Worm (Caenorhabditis elegans): ENCODE data around the gene sars-2.
A peak's percentile ranks its signal among the peaks of the same experiment; 100 is the strongest.

sars-2 gene

ce11 chrIV:4406054-4406539 lies 48.7 kb downstream of the sars-2 start:
- peak; percentile 91 for TF ChIP-seq lin-39 (tag; optimal IDR thresholded peaks at IDR 0.05)
- TF ChIP-seq nfya-1 (tag; optimal IDR thresholded peaks at IDR 0.05; ENCODE audit: insufficient read depth): peak; percentile 75
- peak; percentile 40 for TF ChIP-seq egl-27 (tag; optimal IDR thresholded peaks at IDR 0.05)
- no peak for TF ChIP-seq zag-1 (tag; optimal IDR thresholded peaks at IDR 0.05)
- no peak for TF ChIP-seq elt-3 (tag; optimal IDR thresholded peaks at IDR 0.05)
- peak; percentile 30 for TF ChIP-seq unc-62 (GFP tag; optimal IDR thresholded peaks at IDR 0.05)
- peak; percentile 68 for TF ChIP-seq pqm-1 (tag; optimal IDR thresholded peaks at IDR 0.05)
- peak; percentile 78 for TF ChIP-seq snpc-4 (tag; optimal IDR thresholded peaks at IDR 0.05)
- TF ChIP-seq lin-15B (tag; optimal IDR thresholded peaks at IDR 0.05): peak; percentile 75
- no peak for TF ChIP-seq tbx-2 (tag; optimal IDR thresholded peaks at IDR 0.05)
- TF ChIP-seq elt-1 (tag; optimal IDR thresholded peaks at IDR 0.05): no peak
- peak; percentile 36 for TF ChIP-seq ama-1 (optimal IDR thresholded peaks at IDR 0.05)
- peak; percentile 34 for TF ChIP-seq nhr-25 (tag; optimal IDR thresholded peaks at IDR 0.05)
- peak; percentile 47 for TF ChIP-seq nhr-11 (tag; optimal IDR thresholded peaks at IDR 0.05)
- no peak for TF ChIP-seq eor-1 (tag; optimal IDR thresholded peaks at IDR 0.05)
- no peak for TF ChIP-seq ceh-28 (tag; optimal IDR thresholded peaks at IDR 0.05)
- TF ChIP-seq hmg-11 (tag; optimal IDR thresholded peaks at IDR 0.05): peak; percentile 8
- TF ChIP-seq skn-1 (tag; optimal IDR thresholded peaks at IDR 0.05): peak; percentile 16
- TF ChIP-seq egl-5 (tag; optimal IDR thresholded peaks at IDR 0.05): peak; percentile 38
- TF ChIP-seq elt-2 (tag; optimal IDR thresholded peaks at IDR 0.05): peak; percentile 78
- peak; percentile 76 for TF ChIP-seq pha-4 (tag; optimal IDR thresholded peaks at IDR 0.05)
- peak; percentile 24 for TF ChIP-seq nhr-23 (tag; optimal IDR thresholded peaks at IDR 0.05)

- peak; percentile 94 for TF ChIP-seq pha-4 (tag; optimal IDR thresholded peaks at IDR 0.05)
- no peak for TF ChIP-seq lsy-12 (tag; optimal IDR thresholded peaks at IDR 0.05)
- peak; percentile 60 for TF ChIP-seq nfya-1 (tag; optimal IDR thresholded peaks at IDR 0.05; ENCODE audit: insufficient read depth)
- peak; percentile 19 for TF ChIP-seq ceh-28 (tag; optimal IDR thresholded peaks at IDR 0.05)
- peak; percentile 37 for TF ChIP-seq ama-1 (optimal IDR thresholded peaks at IDR 0.05)
- TF ChIP-seq ceh-82 (tag; optimal IDR thresholded peaks at IDR 0.05): no peak
- no peak for TF ChIP-seq fos-1 (tag; optimal IDR thresholded peaks at IDR 0.05)
- peak; percentile 47 for TF ChIP-seq jun-1 (tag; optimal IDR thresholded peaks at IDR 0.05)
- peak; percentile 88 for TF ChIP-seq pqm-1 (tag; optimal IDR thresholded peaks at IDR 0.05)
- no peak for TF ChIP-seq snpc-4 (tag; optimal IDR thresholded peaks at IDR 0.05)
- TF ChIP-seq elt-2 (tag; optimal IDR thresholded peaks at IDR 0.05): peak; percentile 80
These were observed 49.6 kb downstream of the sars-2 start for ce11 chrIV:4407055-4407461.

ce11 chrIV:4408714-4409113 lies 51.3 kb downstream of the sars-2 start:
- TF ChIP-seq ama-1 (optimal IDR thresholded peaks at IDR 0.05) (peak; percentile 15), aly-2 (tag; optimal IDR thresholded peaks at IDR 0.05) (no peak)

Data from whole organism, L3 larva.